Worm (Caenorhabditis elegans) whole organism, L1 larva: ENCODE measurements around the gene T09A12.1.

Experiments
- aly-2 ChIP-seq: fragments of 150-350 bp; optimal IDR thresholded peaks from 2 replicates; lab custom pipeline; 2014; ENCODE audit warnings: missing biosample characterization, missing genetic modification characterization
- ceh-63 ChIP-seq: fragments of 200-800 bp; sonication (Bioruptor generic); optimal IDR thresholded peaks from 2 replicates; lab custom pipeline; 2018; ENCODE audit warnings: mild to moderate bottlenecking, missing genetic modification characterization, missing compliant biosample characterization
- efl-3 ChIP-seq: fragments of 200-800 bp; sonication (Bioruptor generic); optimal IDR thresholded peaks from 2 replicates; lab custom pipeline; 2018; ENCODE audit warnings: mild to moderate bottlenecking, missing genetic modification characterization, missing compliant biosample characterization
- lin-39 ChIP-seq: fragments of 150-350 bp; optimal IDR thresholded peaks from 2 replicates; lab custom pipeline; 2014; ENCODE audit warnings: missing biosample characterization, missing genetic modification reagents, missing genetic modification characterization
- nhr-237 ChIP-seq: fragments of 150-350 bp; optimal IDR thresholded peaks from 2 replicates; lab custom pipeline; 2014; ENCODE audit warnings: missing biosample characterization, missing genetic modification characterization
- pag-3 ChIP-seq: sonication (generic microtip); optimal IDR thresholded peaks from 2 replicates; lab custom pipeline; 2017; ENCODE audit warnings: missing genetic modification characterization, mild to moderate bottlenecking, missing compliant biosample characterization, antibody characterized with exemption, borderline replicate concordance; ENCODE audit not compliant: insufficient read depth
- pqm-1 ChIP-seq: sonication (generic microtip); optimal IDR thresholded peaks from 3 replicates; lab custom pipeline; 2017; ENCODE audit warnings: missing biosample characterization, missing genetic modification characterization
- unc-62 ChIP-seq: fragments of 150-350 bp; optimal IDR thresholded peaks from 2 replicates; lab custom pipeline; 2014; ENCODE audit warnings: missing biosample characterization, missing genetic modification reagents, missing genetic modification characterization
- ztf-4 ChIP-seq: fragments of 150-350 bp; optimal IDR thresholded peaks from 2 replicates; lab custom pipeline; 2014; ENCODE audit warnings: missing biosample characterization, missing genetic modification characterization

DNA sequence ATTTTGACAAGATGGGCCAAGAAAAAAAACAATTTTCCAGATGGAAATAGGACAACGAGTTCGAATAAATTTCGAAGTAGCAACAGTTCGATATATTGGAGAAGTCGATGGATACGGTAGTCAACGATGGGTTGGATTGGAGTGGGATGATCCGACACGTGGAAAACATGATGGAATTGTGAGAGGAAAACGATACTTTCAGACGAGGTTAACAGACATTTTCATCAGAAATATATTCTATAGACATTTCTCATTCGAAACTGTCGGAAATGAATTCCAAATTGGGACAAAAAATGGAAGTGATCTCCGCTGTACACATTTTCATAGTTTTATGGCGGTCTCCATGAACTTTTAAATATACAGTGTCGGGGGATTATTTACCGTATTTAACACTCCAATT lies 50.4 kb downstream of the T09A12.1 start, which contains the start of gene tbce-1:
- TF ChIP-seq efl-3 (GFP tag; lab: Kevin White, UChicago) (no peak), unc-62 (GFP tag; lab: Kevin White, UChicago) (no peak), pag-3 (no peak), pqm-1 (tag; lab: Kevin White, UChicago) (no peak), lin-39 (tag; lab: Kevin White, UChicago) (no peak), aly-2 (tag; lab: Kevin White, UChicago) (no peak), ceh-63 (GFP tag; lab: Kevin White, UChicago) (no peak), ztf-4 (no peak), nhr-237 (tag; lab: Kevin White, UChicago) (no peak)
